1 fruit fly cellular context compared by ENCODE assay signal in genomic region chr2L:2438640-2439276, dm6.
TF ChIP-seq lines count a peak whose summit lies in the region.

No protein-coding gene starts in this region.

TF ChIP-seq in whole organism, embryonic, 481 proteins besides CTCF, POLR2A, EP300 and RAD21 (continued from another document):
- TF ChIP-seq CG10654 (GFP tag; optimal IDR thresholded peaks at IDR 0.05; lab: Kevin White, UChicago) = no peak
- TF ChIP-seq CG18764 (GFP tag; optimal IDR thresholded peaks at IDR 0.05; lab: Kevin White, UChicago) = no peak
- TF ChIP-seq ci (GFP tag; IDR thresholded peaks at IDR 0.05; lab: Robert Waterston, UW) = 0 out of 3 replicates have a peak, but pooled peaks have one; percentile 27
- TF ChIP-seq Side (GFP tag; optimal IDR thresholded peaks at IDR 0.05; lab: Kevin White, UChicago) = no peak
- no peak for TF ChIP-seq CG8388 (GFP tag; optimal IDR thresholded peaks at IDR 0.05; lab: Kevin White, UChicago)
- peak; percentile 21 for TF ChIP-seq kni (GFP tag; optimal IDR thresholded peaks at IDR 0.05; lab: Kevin White, UChicago)
- no peak for TF ChIP-seq stwl (tag; optimal IDR thresholded peaks at IDR 0.05; lab: Kevin White, UChicago)
- no peak for TF ChIP-seq Ssrp (tag; optimal IDR thresholded peaks at IDR 0.05; lab: Kevin White, UChicago)
- no peak for TF ChIP-seq Pdp1 (GFP tag; optimal IDR thresholded peaks at IDR 0.05; lab: Kevin White, UChicago)
- no peak for TF ChIP-seq Atf-2 (GFP tag; optimal IDR thresholded peaks at IDR 0.05; lab: Kevin White, UChicago)
- peak; percentile 13 for TF ChIP-seq CG1603 (tag; optimal IDR thresholded peaks at IDR 0.05; lab: Kevin White, UChicago)
- TF ChIP-seq zfh1 (GFP tag; IDR thresholded peaks at IDR 0.05; lab: Robert Waterston, UW) = 0 out of 3 replicates have a peak, but pooled peaks have one; percentile 4
- TF ChIP-seq chif (GFP tag; optimal IDR thresholded peaks at IDR 0.05; lab: Kevin White, UChicago) = no peak
- no peak for TF ChIP-seq HmgZ (tag; optimal IDR thresholded peaks at IDR 0.05; lab: Kevin White, UChicago)
- no peak for TF ChIP-seq CG11247 (GFP tag; IDR thresholded peaks at IDR 0.05; lab: Robert Waterston, UW)
- no peak for TF ChIP-seq p53 (GFP tag; optimal IDR thresholded peaks at IDR 0.05; lab: Kevin White, UChicago)
- no peak for TF ChIP-seq Nf-YA (GFP tag; IDR thresholded peaks at IDR 0.05; lab: Robert Waterston, UW)
- TF ChIP-seq luna (GFP tag; optimal IDR thresholded peaks at IDR 0.05; lab: Kevin White, UChicago) = no peak
- TF ChIP-seq CG13287 (GFP tag; IDR thresholded peaks at IDR 0.05; lab: Robert Waterston, UW; ENCODE audit: partially characterized antibody) = no peak
- TF ChIP-seq maf-S (GFP tag; optimal IDR thresholded peaks at IDR 0.05; lab: Kevin White, UChicago) = no peak
- TF ChIP-seq Hmx (GFP tag; optimal IDR thresholded peaks at IDR 0.05; lab: Kevin White, UChicago) = no peak
- TF ChIP-seq Dp (GFP tag; optimal IDR thresholded peaks at IDR 0.05; lab: Kevin White, UChicago) = no peak
- TF ChIP-seq btn (GFP tag; optimal IDR thresholded peaks at IDR 0.05; lab: Kevin White, UChicago) = no peak
- TF ChIP-seq klu (GFP tag; IDR thresholded peaks at IDR 0.05; lab: Robert Waterston, UW) = no peak
- no peak for TF ChIP-seq sna (GFP tag; IDR thresholded peaks at IDR 0.05; lab: Robert Waterston, UW; ENCODE audit: partially characterized antibody)
- no peak for TF ChIP-seq sr (GFP tag; IDR thresholded peaks at IDR 0.05; lab: Robert Waterston, UW)
- no peak for TF ChIP-seq CG31388 (GFP tag; optimal IDR thresholded peaks at IDR 0.05; lab: Kevin White, UChicago)
- peak; percentile 2 for TF ChIP-seq sd (tag; optimal IDR thresholded peaks at IDR 0.05; lab: Kevin White, UChicago)
- TF ChIP-seq CG16779 (GFP tag; IDR thresholded peaks at IDR 0.05; lab: Robert Waterston, UW) = no peak
- no peak for TF ChIP-seq C15 (GFP tag; IDR thresholded peaks at IDR 0.05; lab: Robert Waterston, UW)
- TF ChIP-seq Med (GFP tag; lab: Kevin White, UChicago) = peak; percentile 26
- TF ChIP-seq lov (optimal IDR thresholded peaks at IDR 0.05; lab: Kevin White, UChicago) = no peak
- TF ChIP-seq lov (GFP tag; IDR thresholded peaks at IDR 0.05; lab: Robert Waterston, UW) = no peak
- no peak for TF ChIP-seq gsb-n (tag; optimal IDR thresholded peaks at IDR 0.05; lab: Kevin White, UChicago)
- no peak for TF ChIP-seq CG9932 (GFP tag; IDR thresholded peaks at IDR 0.05; lab: Robert Waterston, UW)
- TF ChIP-seq CG13775 (GFP tag; optimal IDR thresholded peaks at IDR 0.05; lab: Kevin White, UChicago) = no peak
- TF ChIP-seq PHDP (tag; optimal IDR thresholded peaks at IDR 0.05; lab: Kevin White, UChicago) = no peak
- TF ChIP-seq run (tag; optimal IDR thresholded peaks at IDR 0.05; lab: Kevin White, UChicago) = no peak
- no peak for TF ChIP-seq cwo (GFP tag; optimal IDR thresholded peaks at IDR 0.05; lab: Kevin White, UChicago)
- TF ChIP-seq CG11456 (GFP tag; IDR thresholded peaks at IDR 0.05; lab: Robert Waterston, UW) = no peak
- TF ChIP-seq Dip2 (GFP tag; IDR thresholded peaks at IDR 0.05; lab: Robert Waterston, UW) = no peak
- no peak for TF ChIP-seq Abd-B (GFP tag; optimal IDR thresholded peaks at IDR 0.05; lab: Kevin White, UChicago)
- peak; percentile 1 for TF ChIP-seq CG10979 (tag; optimal IDR thresholded peaks at IDR 0.05; lab: Kevin White, UChicago)
- 0 out of 2 replicates have a peak, but pooled peaks have one; percentile 5 for TF ChIP-seq E2f2 (GFP tag; IDR thresholded peaks at IDR 0.05; lab: Robert Waterston, UW)
- TF ChIP-seq CG7786 (GFP tag; optimal IDR thresholded peaks at IDR 0.05; lab: Kevin White, UChicago) = no peak
- TF ChIP-seq CG17186 (GFP tag; optimal IDR thresholded peaks at IDR 0.05; lab: Kevin White, UChicago) = no peak
- TF ChIP-seq nmo (GFP tag; optimal IDR thresholded peaks at IDR 0.05; lab: Kevin White, UChicago) = no peak
- TF ChIP-seq TFAM (GFP tag; optimal IDR thresholded peaks at IDR 0.05; lab: Kevin White, UChicago) = no peak
